Worm (Caenorhabditis elegans): ENCODE results near the gene F41H10.1.

F41H10.1 gene

ce11 chrIV:5396769-5397168, 14.1 kb downstream of the F41H10.1 start, which contains the start of gene ZK616.3:
Gene ZK616.3 (plus strand): TSS chrIV:5397069.
- TF ChIP-seq nhr-21 (tag; optimal IDR thresholded peaks at IDR 0.05) (no peak), Y55F3AM.14 (GFP tag; optimal IDR thresholded peaks at IDR 0.05) (no peak), ztf-11 (tag; optimal IDR thresholded peaks at IDR 0.05) (no peak), lin-13 (GFP tag; optimal IDR thresholded peaks at IDR 0.05) (no peak)

ce11 chrIV:5397539-5397938, 14.8 kb downstream of the F41H10.1 start, which contains the start of gene ZK616.2:
Gene ZK616.2 (plus strand): TSS chrIV:5397839.
- TF ChIP-seq dmd-4 (tag; optimal IDR thresholded peaks at IDR 0.05) (no peak), nhr-12 (tag; optimal IDR thresholded peaks at IDR 0.05) (no peak), alr-1 (tag; optimal IDR thresholded peaks at IDR 0.05) (no peak), crh-2 (tag; optimal IDR thresholded peaks at IDR 0.05) (no peak), blmp-1 (tag; optimal IDR thresholded peaks at IDR 0.05; ENCODE audit: insufficient read depth) (no peak), lsy-2 (tag; optimal IDR thresholded peaks at IDR 0.05) (no peak), lin-13 (GFP tag; optimal IDR thresholded peaks at IDR 0.05) (no peak), mbf-1 (tag; optimal IDR thresholded peaks at IDR 0.05) (no peak), sem-4 (tag; optimal IDR thresholded peaks at IDR 0.05) (no peak), fos-1 (tag; optimal IDR thresholded peaks at IDR 0.05) (no peak), nhr-25 (tag; optimal IDR thresholded peaks at IDR 0.05) (no peak), nhr-21 (tag; optimal IDR thresholded peaks at IDR 0.05) (no peak)

- TF ChIP-seq fos-1 (tag; optimal IDR thresholded peaks at IDR 0.05): no peak
- TF ChIP-seq crh-2 (tag; optimal IDR thresholded peaks at IDR 0.05): no peak
- no peak for TF ChIP-seq ZK546.5 (tag; optimal IDR thresholded peaks at IDR 0.05)
- no peak for TF ChIP-seq dmd-4 (tag; optimal IDR thresholded peaks at IDR 0.05)
- no peak for TF ChIP-seq ama-1 (optimal IDR thresholded peaks at IDR 0.05)
- TF ChIP-seq ztf-1 (GFP tag; conservative IDR thresholded peaks at IDR 0.05): no peak
- TF ChIP-seq ztf-4 (tag; optimal IDR thresholded peaks at IDR 0.05): no peak
- TF ChIP-seq lin-13 (GFP tag; optimal IDR thresholded peaks at IDR 0.05): no peak
- no peak for TF ChIP-seq nhr-10 (tag; optimal IDR thresholded peaks at IDR 0.05)
- TF ChIP-seq nhr-21 (tag; optimal IDR thresholded peaks at IDR 0.05): no peak
- TF ChIP-seq nhr-77 (tag; optimal IDR thresholded peaks at IDR 0.05): no peak
- TF ChIP-seq elt-1 (tag; optimal IDR thresholded peaks at IDR 0.05): no peak
- no peak for TF ChIP-seq lin-39 (tag; optimal IDR thresholded peaks at IDR 0.05)
These were observed 17.9 kb downstream of the F41H10.1 start, which contains the start of gene ZK616.1 for ce11 chrIV:5400609-5401008. Gene ZK616.1 (plus strand): TSS chrIV:5400909.

- TF ChIP-seq nhr-237 (tag; optimal IDR thresholded peaks at IDR 0.05): no peak
- TF ChIP-seq zag-1 (tag; optimal IDR thresholded peaks at IDR 0.05): no peak
- no peak for TF ChIP-seq peb-1 (tag; optimal IDR thresholded peaks at IDR 0.05)
- TF ChIP-seq ztf-11 (tag; optimal IDR thresholded peaks at IDR 0.05): no peak
These were observed 22.6 kb downstream of the F41H10.1 start, which contains the start of gene ZK616.61 for ce11 chrIV:5405345-5405744. Gene ZK616.61 (plus strand): TSS chrIV:5405645.

ce11 chrIV:5409112-5409511, 26.4 kb downstream of the F41H10.1 start:
- no peak for TF ChIP-seq lin-39 (tag; optimal IDR thresholded peaks at IDR 0.05)
- no peak for TF ChIP-seq elt-3 (tag; optimal IDR thresholded peaks at IDR 0.05)
- no peak for TF ChIP-seq lsy-2 (tag; optimal IDR thresholded peaks at IDR 0.05)
- no peak for TF ChIP-seq R02D3.7 (tag; optimal IDR thresholded peaks at IDR 0.05)
- no peak for TF ChIP-seq F13H6.1 (tag; optimal IDR thresholded peaks at IDR 0.05)
- TF ChIP-seq ztf-11 (tag; optimal IDR thresholded peaks at IDR 0.05): no peak

ce11 chrIV:5411120-5411519, 28.4 kb downstream of the F41H10.1 start, which contains the start of gene ZK616.65:
Gene ZK616.65 (minus strand): TSS chrIV:5411220.
- TF ChIP-seq nhr-12 (tag; optimal IDR thresholded peaks at IDR 0.05): no peak
- TF ChIP-seq ama-1 (optimal IDR thresholded peaks at IDR 0.05): no peak
- no peak for TF ChIP-seq blmp-1 (tag; optimal IDR thresholded peaks at IDR 0.05; ENCODE audit: insufficient read depth)
- no peak for TF ChIP-seq nhr-77 (tag; optimal IDR thresholded peaks at IDR 0.05)
- no peak for TF ChIP-seq snpc-4 (tag; optimal IDR thresholded peaks at IDR 0.05)
- no peak for TF ChIP-seq ZK546.5 (tag; optimal IDR thresholded peaks at IDR 0.05)

ce11 chrIV:5411641-5412337, 29.1 kb downstream of the F41H10.1 start, which contains the start of gene ZK616.8:
Gene ZK616.8 (minus strand): TSS chrIV:5412193.
- no peak for TF ChIP-seq blmp-1 (tag; optimal IDR thresholded peaks at IDR 0.05; ENCODE audit: insufficient read depth)
- TF ChIP-seq nhr-129 (tag; optimal IDR thresholded peaks at IDR 0.05): no peak
- no peak for TF ChIP-seq aly-2 (tag; optimal IDR thresholded peaks at IDR 0.05)
- no peak for TF ChIP-seq mbf-1 (tag; optimal IDR thresholded peaks at IDR 0.05)
